Worm (Caenorhabditis elegans) whole organism, mixed stage, embryonic: Measurements from ENCODE around the gene Y52E8A.6.

ENCODE experiments used
- elt-1 ChIP-seq: sonication (generic microtip); optimal IDR thresholded peaks from 2 replicates; lab custom pipeline; 2017; ENCODE audit warnings: missing genetic modification characterization, mild to moderate bottlenecking, missing compliant biosample characterization, antibody characterized with exemption, moderate library complexity, borderline replicate concordance; ENCODE audit not compliant: insufficient read depth
- snpc-4 ChIP-seq: fragments of 150-350 bp; optimal IDR thresholded peaks from 2 replicates; lab custom pipeline; 2014; ENCODE audit warnings: missing biosample characterization, missing genetic modification characterization
- ztf-11 ChIP-seq: fragments of 150-350 bp; optimal IDR thresholded peaks from 2 replicates; lab custom pipeline; 2014; ENCODE audit warnings: missing biosample characterization, missing genetic modification characterization

DNA sequence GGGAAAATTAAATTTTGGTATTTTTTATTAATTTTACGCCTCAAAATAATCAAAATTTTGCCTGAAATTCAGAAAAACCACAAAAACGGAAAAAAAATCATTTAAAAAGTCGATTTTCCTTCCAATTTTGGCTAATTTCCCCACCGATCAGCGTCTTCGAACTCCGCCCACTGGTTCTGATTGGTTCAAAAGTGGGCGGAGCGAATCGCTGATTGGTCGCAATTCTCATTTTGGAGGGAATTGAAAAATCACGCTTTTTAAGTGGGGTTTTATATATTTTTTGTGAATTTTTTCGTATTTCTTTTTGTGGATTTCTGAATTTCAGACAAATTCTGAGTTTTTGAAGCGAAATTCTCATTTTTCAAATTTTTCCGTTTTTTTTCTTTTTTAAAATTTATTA lies 32.8 kb downstream of the Y52E8A.6 start:
- no peak for TF ChIP-seq ztf-11 (tag; lab: Kevin White, UChicago)
- no peak for TF ChIP-seq snpc-4 (tag; lab: Kevin White, UChicago)
- TF ChIP-seq elt-1 (tag; lab: Kevin White, UChicago): no peak
